Fruit fly (Drosophila melanogaster) whole organism, embryonic: ENCODE data around the gene Unc50.
A peak's percentile ranks its signal among the peaks of the same experiment; 100 is the strongest.

Experiments
- Bdp1 ChIP-seq: fragments of 200-800 bp; sonication (Bioruptor generic); optimal IDR thresholded peaks from 3 replicates; lab custom pipeline; 2016; ENCODE audit warnings: missing biosample characterization, missing genetic modification characterization
- CG10321 ChIP-seq: fragments of 200-800 bp; sonication (Bioruptor generic); IDR thresholded peaks from 2 replicates; pipeline ENCODE4 v1.3.6; 2022; ENCODE audit warnings: missing biosample characterization, missing genetic modification characterization
- CG11093 ChIP-seq: fragments of 200-800 bp; sonication (Bioruptor generic); IDR thresholded peaks from 3 replicates; pipeline ENCODE4 v1.3.6; 2022; ENCODE audit warnings: missing biosample characterization, missing genetic modification characterization
- CG12071 ChIP-seq: fragments of 200-800 bp; sonication (Bioruptor generic); optimal IDR thresholded peaks from 3 replicates; lab custom pipeline; 2018; ENCODE audit warnings: missing biosample characterization, mild to moderate bottlenecking, missing genetic modification characterization
- CG12104 ChIP-seq: fragments of 200-800 bp; sonication (Bioruptor generic); optimal IDR thresholded peaks from 3 replicates; lab custom pipeline; 2016; ENCODE audit warnings: missing biosample characterization, missing genetic modification characterization
- CG12769 ChIP-seq: fragments of 200-800 bp; sonication (Bioruptor generic); optimal IDR thresholded peaks from 2 replicates; lab custom pipeline; 2019; ENCODE audit warnings: missing biosample characterization, mild to moderate bottlenecking, missing genetic modification characterization, moderate library complexity
- CG14014 ChIP-seq: fragments of 200-800 bp; sonication (Bioruptor generic); IDR thresholded peaks from 2 replicates; pipeline ENCODE4 v1.3.6; 2022; ENCODE audit warnings: missing biosample characterization, missing genetic modification characterization
- CG17802 ChIP-seq: fragments of 200-800 bp; sonication (Bioruptor generic); optimal IDR thresholded peaks from 2 replicates; lab custom pipeline; 2018; ENCODE audit warnings: missing biosample characterization, mild to moderate bottlenecking, missing genetic modification characterization, moderate library complexity
- CG18599 ChIP-seq: fragments of 200-800 bp; sonication (Bioruptor generic); optimal IDR thresholded peaks from 3 replicates; lab custom pipeline; 2017; ENCODE audit warnings: missing biosample characterization, missing genetic modification characterization, mild to moderate bottlenecking, moderate library complexity, missing genetic modification reagents
- CG30020 ChIP-seq: fragments of 200-800 bp; optimal IDR thresholded peaks from 2 replicates; lab custom pipeline; 2019; ENCODE audit warnings: missing biosample characterization, mild to moderate bottlenecking, missing genetic modification characterization, moderate library complexity
- CG3407 ChIP-seq: fragments of 200-800 bp; sonication (Bioruptor generic); optimal IDR thresholded peaks from 2 replicates; lab custom pipeline; 2018; ENCODE audit warnings: missing biosample characterization, mild to moderate bottlenecking, missing genetic modification characterization
- CG3838 ChIP-seq: fragments of 200-800 bp; sonication (Bioruptor generic); optimal IDR thresholded peaks from 3 replicates; lab custom pipeline; 2016; ENCODE audit warnings: missing biosample characterization, missing genetic modification characterization
- CG3995 ChIP-seq: fragments of 200-800 bp; sonication (Bioruptor generic); optimal IDR thresholded peaks from 3 replicates; lab custom pipeline; 2016; ENCODE audit warnings: missing biosample characterization, missing genetic modification characterization
- CG43689 ChIP-seq: fragments of 200-800 bp; sonication (Bioruptor generic); IDR thresholded peaks from 2 replicates; pipeline ENCODE4 v1.3.6; 2022; ENCODE audit warnings: missing biosample characterization, missing genetic modification characterization
- CG6765 ChIP-seq: fragments of 200-800 bp; sonication (Bioruptor generic); optimal IDR thresholded peaks from 3 replicates; lab custom pipeline; 2017; ENCODE audit warnings: missing biosample characterization, mild to moderate bottlenecking, missing genetic modification characterization
- CG6854 ChIP-seq: fragments of 200-800 bp; sonication (Bioruptor generic); optimal IDR thresholded peaks from 3 replicates; lab custom pipeline; 2017; ENCODE audit warnings: missing biosample characterization, mild to moderate bottlenecking, missing genetic modification characterization
- CG7271 ChIP-seq: fragments of 200-800 bp; sonication (Bioruptor generic); optimal IDR thresholded peaks from 2 replicates; lab custom pipeline; 2018; ENCODE audit warnings: missing biosample characterization, mild to moderate bottlenecking, missing genetic modification characterization, moderate library complexity
- CG8944 ChIP-seq: fragments of 200-800 bp; sonication (Bioruptor generic); optimal IDR thresholded peaks from 3 replicates; lab custom pipeline; 2016; ENCODE audit warnings: missing biosample characterization, missing genetic modification characterization
- CG9609 ChIP-seq: fragments of 200-800 bp; sonication (Bioruptor generic); optimal IDR thresholded peaks from 3 replicates; lab custom pipeline; 2016; ENCODE audit warnings: missing biosample characterization, missing genetic modification characterization
- Doc3 ChIP-seq: fragments of 200-800 bp; sonication (Bioruptor generic); IDR thresholded peaks from 3 replicates; pipeline ENCODE4 v1.3.6; 2022; ENCODE audit warnings: missing biosample characterization, missing genetic modification characterization; ENCODE audit not compliant: partially characterized antibody
- HLH3B ChIP-seq: fragments of 200-800 bp; sonication (Bioruptor generic); IDR thresholded peaks from 2 replicates; pipeline ENCODE4 v1.3.6; 2022; ENCODE audit warnings: missing biosample characterization, missing genetic modification characterization
- Hsf ChIP-seq: fragments of 200-800 bp; sonication (Bioruptor generic); optimal IDR thresholded peaks from 3 replicates; lab custom pipeline; 2016; ENCODE audit warnings: missing biosample characterization, missing genetic modification characterization
- Lpt ChIP-seq: fragments of >200 bp; optimal IDR thresholded peaks from 2 replicates; lab custom pipeline; 2018; ENCODE audit warnings: missing biosample characterization, missing genetic modification characterization
- MESR4 ChIP-seq: fragments of 200-800 bp; sonication (Bioruptor generic); optimal IDR thresholded peaks from 2 replicates; lab custom pipeline; 2018; ENCODE audit warnings: missing biosample characterization, mild to moderate bottlenecking, missing genetic modification characterization, moderate library complexity
- Meics ChIP-seq: fragments of 200-800 bp; sonication (Bioruptor generic); optimal IDR thresholded peaks from 2 replicates; lab custom pipeline; 2017; ENCODE audit warnings: missing biosample characterization, mild to moderate bottlenecking, missing genetic modification characterization
- Xbp1 ChIP-seq: fragments of 200-800 bp; sonication (Bioruptor generic); optimal IDR thresholded peaks from 3 replicates; lab custom pipeline; 2016; ENCODE audit warnings: missing biosample characterization, mild to moderate bottlenecking, missing genetic modification characterization
- ato ChIP-seq: fragments of 200-800 bp; sonication (Bioruptor generic); IDR thresholded peaks from 2 replicates; pipeline ENCODE4 v1.3.6; 2022; ENCODE audit warnings: missing biosample characterization, missing genetic modification characterization; ENCODE audit not compliant: partially characterized antibody
- chn ChIP-seq: fragments of 200-800 bp; sonication (Bioruptor generic); optimal IDR thresholded peaks from 2 replicates; lab custom pipeline; 2016; ENCODE audit warnings: missing biosample characterization, missing genetic modification characterization
- exex ChIP-seq: fragments of 200-800 bp; sonication (Bioruptor generic); optimal IDR thresholded peaks from 4 replicates; lab custom pipeline; 2018; ENCODE audit warnings: missing biosample characterization, mild to moderate bottlenecking, missing genetic modification characterization, moderate library complexity
- grau ChIP-seq: fragments of 200-800 bp; optimal IDR thresholded peaks from 3 replicates; lab custom pipeline; 2019; ENCODE audit warnings: missing biosample characterization, mild to moderate bottlenecking, missing genetic modification characterization, moderate library complexity
- her ChIP-seq: fragments of 200-800 bp; sonication (Bioruptor generic); optimal IDR thresholded peaks from 2 replicates; lab custom pipeline; 2016; ENCODE audit warnings: missing biosample characterization, missing genetic modification characterization
- inv ChIP-seq: fragments of 200-800 bp; sonication (Bioruptor generic); IDR thresholded peaks from 2 replicates; pipeline ENCODE4 v1.3.6; 2022; ENCODE audit warnings: missing biosample characterization, missing genetic modification characterization; ENCODE audit not compliant: partially characterized antibody
- jing ChIP-seq: fragments of 200-800 bp; sonication (Bioruptor generic); optimal IDR thresholded peaks from 2 replicates; lab custom pipeline; 2018; ENCODE audit warnings: missing biosample characterization, mild to moderate bottlenecking, missing genetic modification characterization
- jumu ChIP-seq: fragments of 200-800 bp; sonication (Bioruptor generic); optimal IDR thresholded peaks from 3 replicates; lab custom pipeline; 2016; ENCODE audit warnings: missing biosample characterization, missing genetic modification characterization
- kni ChIP-seq: fragments of 200-800 bp; sonication (Bioruptor generic); optimal IDR thresholded peaks from 3 replicates; lab custom pipeline; 2017; ENCODE audit warnings: mild to moderate bottlenecking, missing biosample characterization, missing genetic modification reagents, missing genetic modification characterization
- lilli ChIP-seq: fragments of 200-800 bp; sonication (Bioruptor generic); optimal IDR thresholded peaks from 3 replicates; lab custom pipeline; 2016; ENCODE audit warnings: missing biosample characterization, missing genetic modification characterization
- mam ChIP-seq: fragments of 200-800 bp; sonication (Bioruptor generic); optimal IDR thresholded peaks from 3 replicates; lab custom pipeline; 2016; ENCODE audit warnings: missing biosample characterization, missing genetic modification characterization
- pnt ChIP-seq: fragments of 200-800 bp; sonication (Bioruptor generic); optimal IDR thresholded peaks from 3 replicates; lab custom pipeline; 2016; ENCODE audit warnings: missing biosample characterization, missing genetic modification characterization
- prd ChIP-seq, 3 experiments: fragments of >200 bp in 2 of 3; fragments of 200-800 bp in 1 of 3; sonication (Bioruptor generic) in 1 of 3; optimal IDR thresholded peaks in 2 of 3; IDR thresholded peaks in 1 of 3; 2 replicates in 2 of 3; 3 replicates in 1 of 3; pipeline versions ENCODE4 v1.3.6 to Lab custom; 2017 to 2022; ENCODE audit warnings: missing biosample characterization in 1 of 3, missing genetic modification characterization in 1 of 3
- pum ChIP-seq: fragments of 200-800 bp; sonication (Bioruptor generic); optimal IDR thresholded peaks from 2 replicates; lab custom pipeline; 2016; ENCODE audit warnings: missing biosample characterization, missing genetic modification characterization
- salm ChIP-seq: fragments of 200-800 bp; sonication (Bioruptor generic); optimal IDR thresholded peaks from 2 replicates; lab custom pipeline; 2018; ENCODE audit warnings: missing biosample characterization, mild to moderate bottlenecking, missing genetic modification characterization
- sc ChIP-seq, 3 experiments: fragments of >200 bp in 2 of 3; fragments of 200-800 bp in 1 of 3; sonication (Bioruptor generic) in 1 of 3; optimal IDR thresholded peaks; 2 replicates in 2 of 3; 3 replicates in 1 of 3; lab custom pipeline; 2017; ENCODE audit warnings: mild to moderate bottlenecking in 1 of 3, missing biosample characterization in 1 of 3, missing genetic modification characterization in 1 of 3, missing genetic modification reagents in 1 of 3
- sd ChIP-seq: fragments of 200-800 bp; sonication (Bioruptor generic); optimal IDR thresholded peaks from 3 replicates; lab custom pipeline; 2018; ENCODE audit warnings: missing biosample characterization, mild to moderate bottlenecking, missing genetic modification characterization, moderate library complexity
- sima ChIP-seq: fragments of 200-800 bp; sonication (Bioruptor generic); optimal IDR thresholded peaks from 2 replicates; lab custom pipeline; 2016; ENCODE audit warnings: missing biosample characterization, missing genetic modification characterization
- slou ChIP-seq: fragments of 200-800 bp; sonication (Bioruptor generic); optimal IDR thresholded peaks from 3 replicates; lab custom pipeline; 2016; ENCODE audit warnings: missing biosample characterization, missing genetic modification characterization
- tna ChIP-seq: fragments of 200-800 bp; sonication (Bioruptor generic); IDR thresholded peaks from 2 replicates; pipeline ENCODE4 v1.3.6; 2022; ENCODE audit warnings: missing biosample characterization, missing genetic modification characterization; ENCODE audit not compliant: partially characterized antibody
- unc-4 ChIP-seq: fragments of 200-800 bp; sonication (Bioruptor generic); IDR thresholded peaks from 2 replicates; pipeline ENCODE4 v1.3.6; 2022; ENCODE audit warnings: missing biosample characterization, missing genetic modification characterization; ENCODE audit not compliant: partially characterized antibody

Unc50 gene

DNA sequence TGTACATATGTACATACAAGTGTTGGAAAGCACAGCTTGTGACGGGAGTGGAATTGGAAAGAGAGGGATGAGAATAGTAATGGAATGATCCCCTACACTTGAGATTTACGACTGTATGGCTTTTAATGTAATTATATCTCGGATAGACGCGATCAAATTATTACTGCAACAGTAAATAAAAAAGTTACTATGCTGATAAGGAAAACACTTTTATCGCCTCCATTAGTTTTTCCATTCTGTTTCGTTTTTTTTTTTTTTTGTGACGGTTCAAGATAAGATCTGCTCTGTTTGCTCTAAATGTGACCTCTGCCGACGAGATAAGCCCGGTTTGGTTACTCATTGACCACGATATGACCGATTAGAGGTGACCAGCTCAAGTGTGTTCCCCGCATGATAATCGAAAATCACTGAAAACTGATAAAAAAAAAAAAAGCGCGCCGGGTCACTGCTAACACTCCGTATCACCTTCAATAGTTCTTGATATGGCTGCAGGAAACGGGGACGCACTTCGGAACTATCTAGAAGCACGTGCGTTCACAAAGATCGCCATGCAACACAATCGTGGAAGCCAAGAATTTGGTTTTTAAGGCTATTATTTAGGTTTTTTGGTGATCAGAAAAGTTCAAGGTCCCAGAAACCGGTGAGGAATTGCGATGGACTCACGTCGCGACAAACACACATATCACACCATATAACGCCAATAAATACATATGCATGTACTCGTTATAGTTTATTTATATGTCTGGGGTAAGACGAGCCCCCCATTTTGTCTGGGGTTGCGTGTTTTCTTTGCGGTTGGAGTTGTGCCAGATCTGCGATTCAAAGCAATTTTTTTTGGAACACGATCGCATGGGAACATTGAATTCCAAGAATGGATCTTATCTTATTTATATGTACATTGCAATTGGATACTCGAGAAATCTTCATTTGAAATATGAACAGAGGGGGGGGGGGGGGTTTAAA, 5.6 kb downstream of the Unc50 start, which contains the start of gene p:
TSS of gene p (minus strand) at position 156 of the 963 bp plus-strand sequence.
- TF ChIP-seq CG6854 (GFP tag; lab: Kevin White, UChicago) (no peak), exex (tag; lab: Kevin White, UChicago) (peak; percentile 87), pum (GFP tag; lab: Kevin White, UChicago) (peak; percentile 43), CG30020 (no peak), jing (GFP tag; lab: Kevin White, UChicago) (no peak), CG9609 (peak; percentile 0), mam (GFP tag; lab: Kevin White, UChicago) (peak; percentile 59), Meics (GFP tag; lab: Kevin White, UChicago) (peak; percentile 60), sima (GFP tag; lab: Kevin White, UChicago) (no peak), her (GFP tag; lab: Kevin White, UChicago) (peak; percentile 4), CG3995 (GFP tag; lab: Kevin White, UChicago) (peak; percentile 70), CG17802 (tag; lab: Kevin White, UChicago) (no peak), HLH3B (GFP tag; lab: Robert Waterston, UW) (peak; percentile 28; the same call in 1 of the 2 replicates), sd (peak; percentile 16), salm (tag; lab: Kevin White, UChicago) (peak; percentile 64), kni (GFP tag; lab: Kevin White, UChicago) (peak; percentile 63), CG8944 (GFP tag; lab: Kevin White, UChicago) (no peak), Bdp1 (GFP tag; lab: Kevin White, UChicago) (peak; percentile 44), slou (GFP tag; lab: Kevin White, UChicago) (no peak), inv (GFP tag; lab: Robert Waterston, UW) (no peak), sc (optimal IDR thresholded peaks at IDR 0.05; lab: Kevin White, UChicago) (no peak), sc (GFP tag; optimal IDR thresholded peaks at IDR 0.05; lab: Kevin White, UChicago) (no peak), CG3838 (GFP tag; lab: Kevin White, UChicago) (no peak), tna (GFP tag; lab: Robert Waterston, UW) (no peak), Doc3 (no peak), Xbp1 (peak; percentile 38), CG12104 (GFP tag; lab: Kevin White, UChicago) (no peak), prd (optimal IDR thresholded peaks at IDR 0.05; lab: Kevin White, UChicago) (no peak), prd (GFP tag; IDR thresholded peaks at IDR 0.05; lab: Robert Waterston, UW) (peak; percentile 37; the same call in 1 of the 3 replicates), CG6765 (GFP tag; lab: Kevin White, UChicago) (peak; percentile 32), unc-4 (no peak), CG43689 (no peak), CG11093 (no peak), CG18599 (GFP tag; lab: Kevin White, UChicago) (peak; percentile 66), ato (GFP tag; lab: Robert Waterston, UW) (no peak), jumu (GFP tag; lab: Kevin White, UChicago) (no peak), CG7271 (tag; lab: Kevin White, UChicago) (peak; percentile 8), grau (peak; percentile 15), lilli (GFP tag; lab: Kevin White, UChicago) (peak; percentile 46), CG14014 (peak; percentile 40; the same call in 1 of the 2 replicates), chn (GFP tag; lab: Kevin White, UChicago) (peak; percentile 36), Hsf (peak; percentile 50), CG3407 (GFP tag; lab: Kevin White, UChicago) (peak; percentile 7), Lpt (GFP tag; lab: Kevin White, UChicago) (no peak), CG12769 (tag; lab: Kevin White, UChicago) (no peak), MESR4 (GFP tag; lab: Kevin White, UChicago) (no peak), CG10321 (GFP tag; lab: Robert Waterston, UW) (peak; percentile 63; the same call in 1 of the 2 replicates), CG12071 (GFP tag; lab: Kevin White, UChicago) (peak; percentile 34), pnt (GFP tag; lab: Kevin White, UChicago) (peak; percentile 34)
